Fruit fly (Drosophila melanogaster): ENCODE results near the gene pkm.

pkm gene

DNA sequence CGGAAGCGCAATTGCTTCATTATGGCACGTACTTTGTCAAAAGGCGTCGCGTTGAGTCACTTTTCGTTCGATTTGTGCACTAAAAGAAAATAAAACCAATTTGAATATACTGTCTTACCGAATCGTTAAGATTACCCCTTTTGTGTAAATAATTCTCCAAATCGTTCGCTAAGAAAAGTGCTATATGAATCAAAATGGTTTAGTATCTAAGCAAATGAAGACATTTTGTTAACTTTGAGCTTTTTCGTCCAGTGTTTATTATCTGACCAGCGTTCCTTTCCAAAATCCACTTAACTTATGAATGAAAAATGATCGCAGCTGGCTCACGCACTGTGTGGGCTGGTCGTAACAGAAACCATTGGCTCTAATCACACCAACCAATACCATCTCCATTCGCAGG is 33.9 kb downstream of the pkm start (continued):
- no peak for TF ChIP-seq Sin3A (optimal IDR thresholded peaks at IDR 0.05)
- TF ChIP-seq tx (GFP tag; optimal IDR thresholded peaks at IDR 0.05): no peak
- peak; percentile 61 for TF ChIP-seq lab (GFP tag; optimal IDR thresholded peaks at IDR 0.05)
- TF ChIP-seq CG3847 (GFP tag; IDR thresholded peaks at IDR 0.05): no peak
- TF ChIP-seq nerfin-2 (GFP tag; IDR thresholded peaks at IDR 0.05; ENCODE audit: partially characterized antibody): no peak
- TF ChIP-seq run (tag; optimal IDR thresholded peaks at IDR 0.05): no peak
- no peak for TF ChIP-seq TFAM (GFP tag; optimal IDR thresholded peaks at IDR 0.05)
- no peak for TF ChIP-seq CG34224 (GFP tag; IDR thresholded peaks at IDR 0.05; ENCODE audit: partially characterized antibody)
- TF ChIP-seq Antp (GFP tag; optimal IDR thresholded peaks at IDR 0.05): no peak
- no peak for TF ChIP-seq hkb (optimal IDR thresholded peaks at IDR 0.05)
- 0 out of 2 replicates have a peak, but pooled peaks have one; percentile 29 for TF ChIP-seq hkb (GFP tag; IDR thresholded peaks at IDR 0.05)
- TF ChIP-seq gro (GFP tag; optimal IDR thresholded peaks at IDR 0.05): no peak
- no peak for TF ChIP-seq CG4854 (GFP tag; optimal IDR thresholded peaks at IDR 0.05)
- no peak for TF ChIP-seq Hmx (GFP tag; optimal IDR thresholded peaks at IDR 0.05)
- no peak for TF ChIP-seq CG8944 (GFP tag; optimal IDR thresholded peaks at IDR 0.05)
- TF ChIP-seq Dek (tag; optimal IDR thresholded peaks at IDR 0.05): no peak
- no peak for TF ChIP-seq Elba2 (GFP tag; optimal IDR thresholded peaks at IDR 0.05)
- no peak for TF ChIP-seq psq (GFP tag; optimal IDR thresholded peaks at IDR 0.05)
- TF ChIP-seq H15 (GFP tag; IDR thresholded peaks at IDR 0.05): no peak
- TF ChIP-seq ap (GFP tag; IDR thresholded peaks at IDR 0.05): no peak
- no peak for TF ChIP-seq h (optimal IDR thresholded peaks at IDR 0.05)
- TF ChIP-seq Bteb2 (GFP tag; optimal IDR thresholded peaks at IDR 0.05): no peak
- no peak for TF ChIP-seq CG8388 (GFP tag; optimal IDR thresholded peaks at IDR 0.05)
- no peak for TF ChIP-seq E2f1 (GFP tag; IDR thresholded peaks at IDR 0.05)
- TF ChIP-seq Xrp1 (GFP tag; IDR thresholded peaks at IDR 0.05): peak; percentile 23; the same call in 1 of the 2 replicates
- TF ChIP-seq Kr (GFP tag; optimal IDR thresholded peaks at IDR 0.05): no peak
- no peak for TF ChIP-seq CG4328 (GFP tag; optimal IDR thresholded peaks at IDR 0.05)
- no peak for TF ChIP-seq NC2β (GFP tag; optimal IDR thresholded peaks at IDR 0.05)
- TF ChIP-seq wek (GFP tag; optimal IDR thresholded peaks at IDR 0.05): no peak
- no peak for TF ChIP-seq abd-A (tag; optimal IDR thresholded peaks at IDR 0.05)
- peak; percentile 71 for TF ChIP-seq Med (GFP tag)
- TF ChIP-seq slbo (GFP tag; IDR thresholded peaks at IDR 0.05): peak; percentile 47
- TF ChIP-seq gfzf (GFP tag; optimal IDR thresholded peaks at IDR 0.05): no peak
- TF ChIP-seq chn (GFP tag; optimal IDR thresholded peaks at IDR 0.05): no peak
- TF ChIP-seq tin (GFP tag; optimal IDR thresholded peaks at IDR 0.05): no peak
- TF ChIP-seq CG3838 (GFP tag; optimal IDR thresholded peaks at IDR 0.05): no peak
- TF ChIP-seq CG13424 (tag; optimal IDR thresholded peaks at IDR 0.05): peak; percentile 7
- TF ChIP-seq fd96Cb (tag; optimal IDR thresholded peaks at IDR 0.05): peak; percentile 16
- no peak for TF ChIP-seq hbn (GFP tag; IDR thresholded peaks at IDR 0.05; ENCODE audit: partially characterized antibody)
- no peak for TF ChIP-seq hb (GFP tag; IDR thresholded peaks at IDR 0.05; ENCODE audit: partially characterized antibody)
- no peak for TF ChIP-seq grn (GFP tag; optimal IDR thresholded peaks at IDR 0.05)
- TF ChIP-seq E2f2 (GFP tag; IDR thresholded peaks at IDR 0.05): no peak
- peak; percentile 43 for TF ChIP-seq lilli (GFP tag; optimal IDR thresholded peaks at IDR 0.05)
- no peak for TF ChIP-seq crol (GFP tag; IDR thresholded peaks at IDR 0.05)
- no peak for TF ChIP-seq Bgb (GFP tag; IDR thresholded peaks at IDR 0.05; ENCODE audit: partially characterized antibody)
- TF ChIP-seq CG12155 (GFP tag; optimal IDR thresholded peaks at IDR 0.05): no peak
- peak; percentile 15 for TF ChIP-seq Hmr (GFP tag; optimal IDR thresholded peaks at IDR 0.05)
- TF ChIP-seq zf30C (GFP tag; optimal IDR thresholded peaks at IDR 0.05): no peak
- TF ChIP-seq row (GFP tag; IDR thresholded peaks at IDR 0.05): peak; percentile 53
- TF ChIP-seq CG3407 (GFP tag; optimal IDR thresholded peaks at IDR 0.05): no peak
- no peak for TF ChIP-seq odd (GFP tag; optimal IDR thresholded peaks at IDR 0.05)
- peak; percentile 51; the same call in 1 of the 2 replicates for TF ChIP-seq CG11696 (GFP tag; IDR thresholded peaks at IDR 0.05)
- TF ChIP-seq Fer1 (GFP tag; optimal IDR thresholded peaks at IDR 0.05): peak; percentile 25
